Worm (Caenorhabditis elegans) whole organism, young adult: ENCODE measurements around the gene F18G5.6.

Experiments
- K11D2.4 ChIP-seq: fragments of 200-800 bp; sonication (Bioruptor generic); IDR thresholded peaks from 2 replicates; pipeline ENCODE4 v1.3.6; 2022; ENCODE audit warnings: missing genetic modification reagents, missing genetic modification characterization, missing compliant biosample characterization
- let-607 ChIP-seq, 2 experiments: fragments of 200-800 bp in 1 of 2; sonication (Bioruptor generic) in 1 of 2; sonication (generic microtip) in 1 of 2; optimal IDR thresholded peaks; 2 replicates each; lab custom pipeline; 2016 to 2018; ENCODE audit warnings: mild to moderate bottlenecking in 2 of 2, missing compliant biosample characterization in 2 of 2, missing genetic modification characterization in 2 of 2, moderate library complexity in 2 of 2, missing genotype in 1 of 2
- nhr-80 ChIP-seq: sonication (generic microtip); optimal IDR thresholded peaks from 2 replicates; lab custom pipeline; 2016; ENCODE audit warnings: missing genetic modification characterization, missing compliant biosample characterization
- ztf-22 ChIP-seq: fragments of 200-800 bp; sonication (Bioruptor generic); optimal IDR thresholded peaks from 2 replicates; lab custom pipeline; 2018; ENCODE audit warnings: mild to moderate bottlenecking, missing genetic modification characterization, moderate library complexity, missing compliant biosample characterization
- ztf-26 ChIP-seq: sonication (generic microtip); optimal IDR thresholded peaks from 2 replicates; lab custom pipeline; 2017; ENCODE audit warnings: missing genetic modification characterization, missing compliant biosample characterization

Gene F18G5.6

ce11 chrX:9213873-9214341 is 50.2 kb downstream of the F18G5.6 start, which contains the start of gene C35B8.3 (continued):
- TF ChIP-seq ztf-22 (GFP tag; lab: Kevin White, UChicago), result peak; percentile 69
- TF ChIP-seq ztf-26 (tag; lab: Kevin White, UChicago), result peak; percentile 61

DNA sequence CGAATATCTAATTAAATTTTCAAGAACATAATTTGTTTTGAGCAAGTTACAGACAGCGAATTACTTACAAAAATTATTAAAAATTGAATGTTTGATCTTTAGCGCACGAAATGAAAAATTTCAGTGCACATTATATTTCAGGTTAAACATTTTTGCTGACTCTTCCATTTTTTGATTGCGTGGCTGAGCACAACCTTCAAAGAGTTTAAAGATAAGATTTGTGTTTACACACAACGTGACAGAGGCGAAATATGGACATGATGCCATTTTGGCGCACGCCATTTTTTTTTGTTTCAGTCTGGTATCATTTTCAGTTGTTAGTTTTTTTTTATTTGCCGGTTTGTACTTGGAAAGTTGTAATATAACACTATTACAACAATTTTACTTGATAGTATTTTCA is 51.5 kb downstream of the F18G5.6 start:
- peak; percentile 15 to 27 for TF ChIP-seq let-607 (tag; optimal IDR thresholded peaks at IDR 0.05; lab: Kevin White, UChicago)
- TF ChIP-seq K11D2.4 (GFP tag; lab: Robert Waterston, UW), result no peak
- TF ChIP-seq nhr-80 (tag; lab: Kevin White, UChicago), result peak; percentile 82
